Fruit fly (Drosophila melanogaster) whole organism, embryonic: ENCODE results near the gene Non3.
A peak's percentile ranks its signal among the peaks of the same experiment; 100 is the strongest.

Source experiments
- CG10543 ChIP-seq: fragments of 200-800 bp; sonication (Bioruptor generic); optimal IDR thresholded peaks from 3 replicates; lab custom pipeline; 2017; ENCODE audit warnings: missing biosample characterization, mild to moderate bottlenecking, missing genetic modification characterization, moderate library complexity
- CG11456 ChIP-seq: fragments of 200-800 bp; sonication (Bioruptor generic); IDR thresholded peaks from 3 replicates; pipeline ENCODE4 v1.3.6; 2022; ENCODE audit warnings: missing biosample characterization, missing genetic modification characterization
- CG12391 ChIP-seq: fragments of 200-800 bp; sonication (Bioruptor generic); optimal IDR thresholded peaks from 3 replicates; lab custom pipeline; 2018; ENCODE audit warnings: missing biosample characterization, mild to moderate bottlenecking, missing genetic modification characterization, moderate library complexity
- CG13775 ChIP-seq: fragments of 200-800 bp; sonication (Bioruptor generic); optimal IDR thresholded peaks from 3 replicates; lab custom pipeline; 2017; ENCODE audit warnings: missing biosample characterization, mild to moderate bottlenecking, missing genetic modification characterization
- CG14014 ChIP-seq: fragments of 200-800 bp; sonication (Bioruptor generic); IDR thresholded peaks from 2 replicates; pipeline ENCODE4 v1.3.6; 2022; ENCODE audit warnings: missing biosample characterization, missing genetic modification characterization
- CG15601 ChIP-seq: fragments of 200-800 bp; sonication (Bioruptor generic); optimal IDR thresholded peaks from 3 replicates; lab custom pipeline; 2019; ENCODE audit warnings: missing biosample characterization, mild to moderate bottlenecking, missing genetic modification characterization, moderate library complexity
- CG1647 ChIP-seq: fragments of 200-800 bp; sonication (Bioruptor generic); optimal IDR thresholded peaks from 3 replicates; lab custom pipeline; 2016; ENCODE audit warnings: missing biosample characterization, missing genetic modification characterization
- CG16813 ChIP-seq: fragments of 200-800 bp; sonication (Bioruptor generic); IDR thresholded peaks from 3 replicates; pipeline ENCODE4 v1.3.6; 2022; ENCODE audit warnings: missing biosample characterization, missing genetic modification characterization; ENCODE audit not compliant: partially characterized antibody
- CG17568 ChIP-seq: fragments of 200-800 bp; sonication (Bioruptor generic); optimal IDR thresholded peaks from 2 replicates; lab custom pipeline; 2018; ENCODE audit warnings: missing biosample characterization, mild to moderate bottlenecking, missing genetic modification characterization, moderate library complexity
- CG18599 ChIP-seq: fragments of 200-800 bp; sonication (Bioruptor generic); optimal IDR thresholded peaks from 3 replicates; lab custom pipeline; 2017; ENCODE audit warnings: missing biosample characterization, missing genetic modification characterization, mild to moderate bottlenecking, moderate library complexity, missing genetic modification reagents
- CG4328 ChIP-seq: fragments of 200-800 bp; sonication (Bioruptor generic); optimal IDR thresholded peaks from 3 replicates; lab custom pipeline; 2017; ENCODE audit warnings: missing biosample characterization, missing genetic modification reagents, missing genetic modification characterization
- CG4404 ChIP-seq: fragments of 200-800 bp; sonication (Bioruptor generic); IDR thresholded peaks from 2 replicates; pipeline ENCODE4 v1.3.6; 2022; ENCODE audit warnings: missing biosample characterization, missing genetic modification characterization
- CG4424 ChIP-seq: fragments of 200-800 bp; sonication (Bioruptor generic); optimal IDR thresholded peaks from 3 replicates; lab custom pipeline; 2016; ENCODE audit warnings: missing biosample characterization, missing genetic modification characterization
- CG4707 ChIP-seq: fragments of 200-800 bp; sonication (Bioruptor generic); optimal IDR thresholded peaks from 2 replicates; lab custom pipeline; 2018; ENCODE audit warnings: missing biosample characterization, mild to moderate bottlenecking, missing genetic modification characterization, moderate library complexity
- CG8359 ChIP-seq: fragments of 200-800 bp; sonication (Bioruptor generic); optimal IDR thresholded peaks from 2 replicates; lab custom pipeline; 2017; ENCODE audit warnings: missing biosample characterization, mild to moderate bottlenecking, missing genetic modification characterization, borderline replicate concordance
- CG8478 ChIP-seq: fragments of >200 bp; optimal IDR thresholded peaks from 2 replicates; lab custom pipeline; 2018
- CG9437 ChIP-seq: fragments of 200-800 bp; sonication (Bioruptor generic); optimal IDR thresholded peaks from 2 replicates; lab custom pipeline; 2018; ENCODE audit warnings: missing biosample characterization, mild to moderate bottlenecking, missing genetic modification characterization
- CHES-1-like ChIP-seq: fragments of 200-800 bp; sonication (Bioruptor generic); optimal IDR thresholded peaks from 2 replicates; lab custom pipeline; 2016; ENCODE audit warnings: missing biosample characterization, missing genetic modification characterization
- D19A ChIP-seq: fragments of 200-800 bp; optimal IDR thresholded peaks from 3 replicates; lab custom pipeline; 2019; ENCODE audit warnings: missing biosample characterization, mild to moderate bottlenecking, missing genetic modification characterization, moderate library complexity
- Dref ChIP-seq: fragments of 200-800 bp; sonication (Bioruptor generic); IDR thresholded peaks from 2 replicates; pipeline ENCODE4 v1.3.6; 2022; ENCODE audit warnings: missing biosample characterization, missing genetic modification characterization
- HLH54F ChIP-seq: fragments of 200-800 bp; sonication (Bioruptor generic); optimal IDR thresholded peaks from 3 replicates; lab custom pipeline; 2016; ENCODE audit warnings: missing biosample characterization, missing genetic modification characterization
- Hand ChIP-seq: fragments of 200-800 bp; sonication (Bioruptor generic); optimal IDR thresholded peaks from 2 replicates; lab custom pipeline; 2017; ENCODE audit warnings: mild to moderate bottlenecking, missing biosample characterization, missing genetic modification reagents, missing genetic modification characterization
- Jarid2 ChIP-seq: fragments of 200-800 bp; sonication (Bioruptor generic); optimal IDR thresholded peaks from 3 replicates; lab custom pipeline; 2017; ENCODE audit warnings: mild to moderate bottlenecking, missing biosample characterization, missing genetic modification reagents, missing genetic modification characterization
- PHDP ChIP-seq: fragments of 200-800 bp; sonication (Bioruptor generic); optimal IDR thresholded peaks from 3 replicates; lab custom pipeline; 2018; ENCODE audit warnings: missing biosample characterization, mild to moderate bottlenecking, missing genetic modification characterization, moderate library complexity
- Rx ChIP-seq: fragments of 200-800 bp; sonication (Bioruptor generic); IDR thresholded peaks from 2 replicates; pipeline ENCODE4 v1.3.6; 2022; ENCODE audit warnings: missing biosample characterization, missing genetic modification characterization
- ab ChIP-seq: fragments of 200-800 bp; sonication (Bioruptor generic); optimal IDR thresholded peaks from 2 replicates; lab custom pipeline; 2016; ENCODE audit warnings: missing biosample characterization, missing genetic modification characterization
- caup ChIP-seq: fragments of 200-800 bp; sonication (Bioruptor generic); optimal IDR thresholded peaks from 3 replicates; lab custom pipeline; 2017; ENCODE audit warnings: missing biosample characterization, mild to moderate bottlenecking, missing genetic modification characterization, moderate library complexity; ENCODE audit not compliant: severe bottlenecking
- cg ChIP-seq: fragments of 200-800 bp; sonication (Bioruptor generic); optimal IDR thresholded peaks from 3 replicates; lab custom pipeline; 2019; ENCODE audit warnings: missing biosample characterization, mild to moderate bottlenecking, missing genetic modification characterization, moderate library complexity
- chm ChIP-seq: fragments of 200-800 bp; sonication (Bioruptor generic); IDR thresholded peaks from 2 replicates; pipeline ENCODE4 v1.3.6; 2022; ENCODE audit warnings: missing biosample characterization, missing genetic modification characterization
- danr ChIP-seq: fragments of 200-800 bp; sonication (Bioruptor generic); IDR thresholded peaks from 2 replicates; pipeline ENCODE4 v1.3.6; 2022; ENCODE audit warnings: missing biosample characterization, missing genetic modification characterization
- dati ChIP-seq: fragments of 200-800 bp; sonication (Bioruptor generic); IDR thresholded peaks from 2 replicates; pipeline ENCODE4 v1.3.6; 2022; ENCODE audit warnings: missing biosample characterization, missing genetic modification characterization
- dysf ChIP-seq: fragments of 200-800 bp; sonication (Bioruptor generic); IDR thresholded peaks from 3 replicates; pipeline ENCODE4 v1.3.6; 2022; ENCODE audit warnings: missing biosample characterization, missing genetic modification characterization
- fd3F ChIP-seq: fragments of 200-800 bp; sonication (Bioruptor generic); optimal IDR thresholded peaks from 2 replicates; lab custom pipeline; 2018; ENCODE audit warnings: missing biosample characterization, mild to moderate bottlenecking, missing genetic modification characterization, moderate library complexity
- ftz-f1 ChIP-seq: fragments of 200-800 bp; sonication (Bioruptor generic); optimal IDR thresholded peaks from 2 replicates; lab custom pipeline; 2016; ENCODE audit warnings: missing biosample characterization, missing genetic modification characterization
- hkb ChIP-seq, 2 experiments: fragments of 200-800 bp in 1 of 2; fragments of >200 bp in 1 of 2; sonication (Bioruptor generic) in 1 of 2; IDR thresholded peaks in 1 of 2; optimal IDR thresholded peaks in 1 of 2; 2 replicates each; pipeline versions ENCODE4 v1.3.6 to Lab custom; 2017 to 2022; ENCODE audit warnings: missing biosample characterization in 1 of 2, missing genetic modification characterization in 1 of 2
- jumu ChIP-seq: fragments of 200-800 bp; sonication (Bioruptor generic); optimal IDR thresholded peaks from 3 replicates; lab custom pipeline; 2016; ENCODE audit warnings: missing biosample characterization, missing genetic modification characterization
- lmd ChIP-seq: fragments of 200-800 bp; sonication (Bioruptor generic); IDR thresholded peaks from 2 replicates; pipeline ENCODE4 v1.3.6; 2022; ENCODE audit warnings: missing biosample characterization, missing genetic modification characterization
- lola ChIP-seq, 3 experiments: fragments of >200 bp in 2 of 3; fragments of 200-800 bp in 1 of 3; sonication (Bioruptor generic) in 1 of 3; optimal IDR thresholded peaks; 2 replicates each; lab custom pipeline; 2017 to 2019; ENCODE audit warnings: missing biosample characterization in 3 of 3, missing genetic modification characterization in 3 of 3, mild to moderate bottlenecking in 1 of 3, moderate library complexity in 1 of 3
- p53 ChIP-seq: fragments of 200-800 bp; sonication (Bioruptor generic); optimal IDR thresholded peaks from 2 replicates; lab custom pipeline; 2016; ENCODE audit warnings: missing biosample characterization, missing genetic modification characterization
- phol ChIP-seq: fragments of 200-800 bp; sonication (Bioruptor generic); optimal IDR thresholded peaks from 3 replicates; lab custom pipeline; 2018; ENCODE audit warnings: missing biosample characterization, mild to moderate bottlenecking, missing genetic modification characterization, moderate library complexity
- pnt ChIP-seq: fragments of 200-800 bp; sonication (Bioruptor generic); optimal IDR thresholded peaks from 3 replicates; lab custom pipeline; 2016; ENCODE audit warnings: missing biosample characterization, missing genetic modification characterization
- psq ChIP-seq: fragments of 200-800 bp; sonication (Bioruptor generic); optimal IDR thresholded peaks from 2 replicates; lab custom pipeline; 2017; ENCODE audit warnings: missing biosample characterization, missing genetic modification characterization
- sna ChIP-seq: fragments of 200-800 bp; sonication (Bioruptor generic); IDR thresholded peaks from 2 replicates; pipeline ENCODE4 v1.3.6; 2022; ENCODE audit warnings: missing biosample characterization, missing genetic modification characterization; ENCODE audit not compliant: partially characterized antibody
- sob ChIP-seq: fragments of 200-800 bp; sonication (Bioruptor generic); IDR thresholded peaks from 2 replicates; pipeline ENCODE4 v1.3.6; 2022; ENCODE audit warnings: missing biosample characterization, missing genetic modification characterization
- stwl ChIP-seq: fragments of 200-800 bp; sonication (Bioruptor generic); optimal IDR thresholded peaks from 3 replicates; lab custom pipeline; 2018; ENCODE audit warnings: missing biosample characterization, mild to moderate bottlenecking, missing genetic modification characterization, moderate library complexity
- tin ChIP-seq: fragments of 200-800 bp; sonication (Bioruptor generic); optimal IDR thresholded peaks from 3 replicates; lab custom pipeline; 2016; ENCODE audit warnings: missing biosample characterization, missing genetic modification characterization
- unc-4 ChIP-seq: fragments of 200-800 bp; sonication (Bioruptor generic); IDR thresholded peaks from 2 replicates; pipeline ENCODE4 v1.3.6; 2022; ENCODE audit warnings: missing biosample characterization, missing genetic modification characterization; ENCODE audit not compliant: partially characterized antibody
- z ChIP-seq: fragments of 200-800 bp; sonication (Bioruptor generic); IDR thresholded peaks from 3 replicates; pipeline ENCODE4 v1.3.6; 2022; ENCODE audit warnings: missing biosample characterization, missing genetic modification characterization

Non3 gene

dm6 chr3R:18196991-18197801 lies 26.3 kb upstream of the Non3 start (continued):
- TF ChIP-seq danr (GFP tag; lab: Robert Waterston, UW) (no peak), CHES-1-like (GFP tag; lab: Kevin White, UChicago) (peak; percentile 7), CG10543 (peak; percentile 51), psq (peak; percentile 31), pnt (GFP tag; lab: Kevin White, UChicago) (peak; percentile 23), lola (GFP tag; optimal IDR thresholded peaks at IDR 0.05; lab: Kevin White, UChicago) (peak in 1 of 3 experiments; percentile 75), sob (GFP tag; lab: Robert Waterston, UW) (no peak), CG9437 (GFP tag; lab: Kevin White, UChicago) (peak; percentile 84), fd3F (GFP tag; lab: Kevin White, UChicago) (peak; percentile 22), CG8359 (no peak), CG11456 (GFP tag; lab: Robert Waterston, UW) (no peak), stwl (tag; lab: Kevin White, UChicago) (no peak), D19A (tag; lab: Kevin White, UChicago) (peak; percentile 52), p53 (GFP tag; lab: Kevin White, UChicago) (no peak), Hand (peak; percentile 8), jumu (GFP tag; lab: Kevin White, UChicago) (peak; percentile 19), hkb (optimal IDR thresholded peaks at IDR 0.05; lab: Kevin White, UChicago) (no peak), hkb (GFP tag; IDR thresholded peaks at IDR 0.05; lab: Robert Waterston, UW) (no peak), CG18599 (GFP tag; lab: Kevin White, UChicago) (peak; percentile 71), CG13775 (GFP tag; lab: Kevin White, UChicago) (peak; percentile 70), CG4424 (GFP tag; lab: Kevin White, UChicago) (peak; percentile 60), CG17568 (no peak), unc-4 (GFP tag; lab: Robert Waterston, UW) (no peak), CG1647 (GFP tag; lab: Kevin White, UChicago) (no peak), ab (GFP tag; lab: Kevin White, UChicago) (no peak), Jarid2 (GFP tag; lab: Kevin White, UChicago) (peak; percentile 38), dati (GFP tag; lab: Robert Waterston, UW) (no peak), CG4404 (GFP tag; lab: Robert Waterston, UW) (no peak), CG4707 (GFP tag; lab: Kevin White, UChicago) (no peak), ftz-f1 (GFP tag; lab: Kevin White, UChicago) (no peak), dysf (GFP tag; lab: Robert Waterston, UW) (no peak), Rx (GFP tag; lab: Robert Waterston, UW) (no peak), CG8478 (lab: Kevin White, UChicago) (peak; percentile 29), CG15601 (tag; lab: Kevin White, UChicago) (peak; percentile 55), PHDP (tag; lab: Kevin White, UChicago) (peak; percentile 58), chm (GFP tag; lab: Robert Waterston, UW) (no peak), lmd (no peak), CG4328 (GFP tag; lab: Kevin White, UChicago) (peak; percentile 37), tin (GFP tag; lab: Kevin White, UChicago) (peak; percentile 52), CG12391 (tag; lab: Kevin White, UChicago) (peak; percentile 75), Dref (GFP tag; lab: Robert Waterston, UW) (no peak), cg (GFP tag; lab: Kevin White, UChicago) (peak; percentile 99), CG16813 (no peak), CG14014 (no peak), z (GFP tag; lab: Robert Waterston, UW) (no peak), caup (peak; percentile 34), HLH54F (no peak), phol (tag; lab: Kevin White, UChicago) (peak; percentile 60), sna (GFP tag; lab: Robert Waterston, UW) (no peak)
